Fruit fly (Drosophila melanogaster) whole organism, embryonic: Measurements from ENCODE around the gene CG5861.

Experiments
- Atf6 ChIP-seq: fragments of 200-800 bp; sonication (Bioruptor generic); IDR thresholded peaks from 2 replicates; pipeline ENCODE4 v1.3.6; 2022; ENCODE audit warnings: missing biosample characterization, missing genetic modification characterization
- CG10209 ChIP-seq: fragments of 200-800 bp; sonication (Bioruptor generic); optimal IDR thresholded peaks from 3 replicates; lab custom pipeline; 2017; ENCODE audit warnings: missing biosample characterization, mild to moderate bottlenecking, missing genetic modification characterization, missing genetic modification reagents
- CG11093 ChIP-seq: fragments of 200-800 bp; sonication (Bioruptor generic); IDR thresholded peaks from 3 replicates; pipeline ENCODE4 v1.3.6; 2022; ENCODE audit warnings: missing biosample characterization, missing genetic modification characterization
- CG11696 ChIP-seq: fragments of 200-800 bp; sonication (Bioruptor generic); IDR thresholded peaks from 2 replicates; pipeline ENCODE4 v1.3.6; 2022; ENCODE audit warnings: missing biosample characterization, missing genetic modification characterization
- CG12104 ChIP-seq: fragments of 200-800 bp; sonication (Bioruptor generic); optimal IDR thresholded peaks from 3 replicates; lab custom pipeline; 2016; ENCODE audit warnings: missing biosample characterization, missing genetic modification characterization
- CG12391 ChIP-seq: fragments of 200-800 bp; sonication (Bioruptor generic); optimal IDR thresholded peaks from 3 replicates; lab custom pipeline; 2018; ENCODE audit warnings: missing biosample characterization, mild to moderate bottlenecking, missing genetic modification characterization, moderate library complexity
- CG13123 ChIP-seq: fragments of 200-800 bp; sonication (Bioruptor generic); optimal IDR thresholded peaks from 2 replicates; lab custom pipeline; 2016; ENCODE audit warnings: missing biosample characterization, missing genetic modification characterization
- CG17912 ChIP-seq: fragments of 200-800 bp; sonication (Bioruptor generic); optimal IDR thresholded peaks from 2 replicates; lab custom pipeline; 2018; ENCODE audit warnings: missing biosample characterization, mild to moderate bottlenecking, missing genetic modification characterization
- CG2120 ChIP-seq: fragments of 200-800 bp; sonication (Bioruptor generic); optimal IDR thresholded peaks from 3 replicates; lab custom pipeline; 2016; ENCODE audit warnings: missing biosample characterization, missing genetic modification characterization
- CG2678 ChIP-seq: fragments of 200-800 bp; sonication (Bioruptor generic); optimal IDR thresholded peaks from 3 replicates; lab custom pipeline; 2019; ENCODE audit warnings: missing biosample characterization, mild to moderate bottlenecking, missing genetic modification characterization, moderate library complexity
- CG2889 ChIP-seq: fragments of 200-800 bp; sonication (Bioruptor generic); IDR thresholded peaks from 3 replicates; pipeline ENCODE4 v1.3.6; 2022; ENCODE audit warnings: missing biosample characterization, missing genetic modification characterization
- CG4328 ChIP-seq: fragments of 200-800 bp; sonication (Bioruptor generic); optimal IDR thresholded peaks from 3 replicates; lab custom pipeline; 2017; ENCODE audit warnings: missing biosample characterization, missing genetic modification reagents, missing genetic modification characterization
- CG43689 ChIP-seq: fragments of 200-800 bp; sonication (Bioruptor generic); IDR thresholded peaks from 2 replicates; pipeline ENCODE4 v1.3.6; 2022; ENCODE audit warnings: missing biosample characterization, missing genetic modification characterization
- CG5953 ChIP-seq: fragments of 200-800 bp; sonication (Bioruptor generic); IDR thresholded peaks from 2 replicates; pipeline ENCODE4 v1.3.6; 2022; ENCODE audit warnings: missing biosample characterization, missing genetic modification characterization
- CG6175 ChIP-seq: fragments of 200-800 bp; sonication (Bioruptor generic); IDR thresholded peaks from 3 replicates; pipeline ENCODE4 v1.3.6; 2022; ENCODE audit warnings: missing biosample characterization, missing genetic modification characterization
- CG6272 ChIP-seq: fragments of 200-800 bp; sonication (Bioruptor generic); IDR thresholded peaks from 2 replicates; pipeline ENCODE4 v1.3.6; 2022; ENCODE audit warnings: missing biosample characterization, missing genetic modification characterization
- CG7839 ChIP-seq: fragments of 200-800 bp; sonication (Bioruptor generic); optimal IDR thresholded peaks from 3 replicates; lab custom pipeline; 2018; ENCODE audit warnings: missing biosample characterization, mild to moderate bottlenecking, missing genetic modification characterization, moderate library complexity
- CG7928 ChIP-seq: fragments of 200-800 bp; sonication (Bioruptor generic); optimal IDR thresholded peaks from 2 replicates; lab custom pipeline; 2017; ENCODE audit warnings: missing biosample characterization, mild to moderate bottlenecking, missing genetic modification characterization
- CG8478 ChIP-seq: fragments of >200 bp; optimal IDR thresholded peaks from 2 replicates; lab custom pipeline; 2018
- CG8924 ChIP-seq: fragments of 200-800 bp; optimal IDR thresholded peaks from 3 replicates; lab custom pipeline; 2019; ENCODE audit warnings: missing biosample characterization, mild to moderate bottlenecking, missing genetic modification characterization, moderate library complexity
- CG9727 ChIP-seq: fragments of 200-800 bp; sonication (Bioruptor generic); optimal IDR thresholded peaks from 3 replicates; lab custom pipeline; 2017; ENCODE audit warnings: missing biosample characterization, mild to moderate bottlenecking, missing genetic modification characterization
- CG9797 ChIP-seq: fragments of 200-800 bp; sonication (Bioruptor generic); optimal IDR thresholded peaks from 3 replicates; lab custom pipeline; 2018; ENCODE audit warnings: missing biosample characterization, mild to moderate bottlenecking, missing genetic modification characterization
- D ChIP-seq, 2 experiments: fragments of 200-800 bp in 1 of 2; fragments of >200 bp in 1 of 2; sonication (Bioruptor generic) in 1 of 2; optimal IDR thresholded peaks; 2 replicates in 1 of 2; 3 replicates in 1 of 2; lab custom pipeline; 2017; ENCODE audit warnings: mild to moderate bottlenecking in 1 of 2, missing biosample characterization in 1 of 2, missing genetic modification characterization in 1 of 2, missing genetic modification reagents in 1 of 2
- Drgx ChIP-seq: fragments of 200-800 bp; sonication (Bioruptor generic); IDR thresholded peaks from 2 replicates; pipeline ENCODE4 v1.3.6; 2022; ENCODE audit warnings: missing biosample characterization, missing genetic modification characterization
- ERR ChIP-seq: fragments of 200-800 bp; sonication (Bioruptor generic); optimal IDR thresholded peaks from 2 replicates; lab custom pipeline; 2016; ENCODE audit warnings: missing biosample characterization, missing genetic modification characterization
- Ets97D ChIP-seq: fragments of 200-800 bp; sonication (Bioruptor generic); optimal IDR thresholded peaks from 3 replicates; lab custom pipeline; 2016; ENCODE audit warnings: missing biosample characterization, missing genetic modification characterization
- H2.0 ChIP-seq: fragments of 200-800 bp; sonication (Bioruptor generic); IDR thresholded peaks from 2 replicates; pipeline ENCODE4 v1.3.6; 2022; ENCODE audit warnings: missing biosample characterization, missing genetic modification characterization
- Hr78 ChIP-seq, 2 experiments: fragments of 200-800 bp in 1 of 2; fragments of >200 bp in 1 of 2; sonication (Bioruptor generic) in 1 of 2; optimal IDR thresholded peaks; 2 replicates each; lab custom pipeline; 2017 to 2019; ENCODE audit warnings: missing biosample characterization in 2 of 2, missing genetic modification characterization in 2 of 2, mild to moderate bottlenecking in 1 of 2, moderate library complexity in 1 of 2
- Jarid2 ChIP-seq: fragments of 200-800 bp; sonication (Bioruptor generic); optimal IDR thresholded peaks from 3 replicates; lab custom pipeline; 2017; ENCODE audit warnings: mild to moderate bottlenecking, missing biosample characterization, missing genetic modification reagents, missing genetic modification characterization
- Mad ChIP-seq: fragments of 200-800 bp; sonication (Bioruptor generic); optimal IDR thresholded peaks from 2 replicates; lab custom pipeline; 2016; ENCODE audit warnings: missing biosample characterization, missing genetic modification characterization
- Mes4 ChIP-seq: fragments of 200-800 bp; sonication (Bioruptor generic); optimal IDR thresholded peaks from 2 replicates; lab custom pipeline; 2016; ENCODE audit warnings: missing biosample characterization, missing genetic modification characterization
- Myb ChIP-seq: fragments of 200-800 bp; sonication (Bioruptor generic); optimal IDR thresholded peaks from 2 replicates; lab custom pipeline; 2016; ENCODE audit warnings: missing biosample characterization, missing genetic modification characterization
- Ravus ChIP-seq: fragments of 200-800 bp; sonication (Bioruptor generic); IDR thresholded peaks from 2 replicates; pipeline ENCODE4 v1.3.6; 2022; ENCODE audit warnings: missing biosample characterization, missing genetic modification characterization
- Six4 ChIP-seq: fragments of 200-800 bp; sonication (Bioruptor generic); optimal IDR thresholded peaks from 2 replicates; lab custom pipeline; 2016; ENCODE audit warnings: missing biosample characterization, missing genetic modification characterization
- abd-A ChIP-seq: fragments of 200-800 bp; sonication (Bioruptor generic); optimal IDR thresholded peaks from 3 replicates; lab custom pipeline; 2019; ENCODE audit warnings: missing biosample characterization, mild to moderate bottlenecking, missing genetic modification characterization, moderate library complexity
- al ChIP-seq: fragments of 200-800 bp; sonication (Bioruptor generic); IDR thresholded peaks from 2 replicates; pipeline ENCODE4 v1.3.6; 2022; ENCODE audit warnings: missing biosample characterization, missing genetic modification characterization
- ato ChIP-seq: fragments of 200-800 bp; sonication (Bioruptor generic); IDR thresholded peaks from 2 replicates; pipeline ENCODE4 v1.3.6; 2022; ENCODE audit warnings: missing biosample characterization, missing genetic modification characterization; ENCODE audit not compliant: partially characterized antibody
- corto ChIP-seq: fragments of 200-800 bp; sonication (Bioruptor generic); optimal IDR thresholded peaks from 2 replicates; lab custom pipeline; 2016; ENCODE audit warnings: missing biosample characterization, mild to moderate bottlenecking, missing genetic modification characterization, moderate library complexity
- dmrt99B ChIP-seq: fragments of 200-800 bp; sonication (Bioruptor generic); optimal IDR thresholded peaks from 2 replicates; lab custom pipeline; 2018; ENCODE audit warnings: missing biosample characterization, mild to moderate bottlenecking, missing genetic modification characterization, moderate library complexity
- esg ChIP-seq: fragments of 200-800 bp; sonication (Bioruptor generic); conservative IDR thresholded peaks from 2 replicates; pipeline ENCODE4 v1.3.6; 2022; ENCODE audit warnings: missing biosample characterization, missing genetic modification characterization
- fd3F ChIP-seq: fragments of 200-800 bp; sonication (Bioruptor generic); optimal IDR thresholded peaks from 2 replicates; lab custom pipeline; 2018; ENCODE audit warnings: missing biosample characterization, mild to moderate bottlenecking, missing genetic modification characterization, moderate library complexity
- lab ChIP-seq: fragments of 200-800 bp; sonication (Bioruptor generic); optimal IDR thresholded peaks from 3 replicates; lab custom pipeline; 2017; ENCODE audit warnings: missing biosample characterization, missing genetic modification characterization, mild to moderate bottlenecking, moderate library complexity, missing genetic modification reagents
- mam ChIP-seq: fragments of 200-800 bp; sonication (Bioruptor generic); optimal IDR thresholded peaks from 3 replicates; lab custom pipeline; 2016; ENCODE audit warnings: missing biosample characterization, missing genetic modification characterization
- nerfin-1 ChIP-seq: fragments of 200-800 bp; sonication (Bioruptor generic); optimal IDR thresholded peaks from 3 replicates; lab custom pipeline; 2019; ENCODE audit warnings: missing biosample characterization, mild to moderate bottlenecking, missing genetic modification characterization, moderate library complexity
- ranshi ChIP-seq: fragments of 200-800 bp; sonication (Bioruptor generic); IDR thresholded peaks from 2 replicates; pipeline ENCODE4 v1.3.6; 2022; ENCODE audit warnings: missing biosample characterization, missing genetic modification characterization
- ro ChIP-seq: fragments of 200-800 bp; sonication (Bioruptor generic); IDR thresholded peaks from 2 replicates; pipeline ENCODE4 v1.3.6; 2022; ENCODE audit warnings: missing biosample characterization, missing genetic modification characterization
- scrt ChIP-seq: fragments of 200-800 bp; sonication (Bioruptor generic); optimal IDR thresholded peaks from 2 replicates; lab custom pipeline; 2018; ENCODE audit warnings: missing biosample characterization, mild to moderate bottlenecking, missing genetic modification characterization, moderate library complexity
- sug ChIP-seq: fragments of 200-800 bp; optimal IDR thresholded peaks from 2 replicates; lab custom pipeline; 2019; ENCODE audit warnings: missing biosample characterization, mild to moderate bottlenecking, missing genetic modification characterization, moderate library complexity
- tio ChIP-seq: fragments of 200-800 bp; sonication (Bioruptor generic); optimal IDR thresholded peaks from 2 replicates; lab custom pipeline; 2017; ENCODE audit warnings: missing biosample characterization, missing genetic modification characterization, inconsistent platforms

The CG5861 gene

dm6 chr2L:16279774-16280252 lies 27.3 kb downstream of the CG5861 start:
- TF ChIP-seq Hr78 (GFP tag; optimal IDR thresholded peaks at IDR 0.05; lab: Kevin White, UChicago) (peak in 1 of 2 experiments; percentile 87), D (optimal IDR thresholded peaks at IDR 0.05; lab: Kevin White, UChicago) (no peak), D (GFP tag; optimal IDR thresholded peaks at IDR 0.05; lab: Kevin White, UChicago) (peak; percentile 90), CG2120 (GFP tag; lab: Kevin White, UChicago) (peak; percentile 65), CG2678 (tag; lab: Kevin White, UChicago) (peak; percentile 95), scrt (peak; percentile 74), Myb (GFP tag; lab: Kevin White, UChicago) (peak; percentile 46), CG2889 (GFP tag; lab: Robert Waterston, UW) (no peak), CG8924 (tag; lab: Kevin White, UChicago) (peak; percentile 96), CG9797 (peak; percentile 10), Mad (GFP tag; lab: Kevin White, UChicago) (peak; percentile 84), CG11093 (GFP tag; lab: Robert Waterston, UW) (peak; percentile 79), Drgx (GFP tag; lab: Robert Waterston, UW) (peak; percentile 90), CG9727 (GFP tag; lab: Kevin White, UChicago) (peak; percentile 88), lab (GFP tag; lab: Kevin White, UChicago) (peak; percentile 84), CG8478 (no peak), CG12104 (GFP tag; lab: Kevin White, UChicago) (peak; percentile 86), CG11696 (GFP tag; lab: Robert Waterston, UW) (no peak), ato (GFP tag; lab: Robert Waterston, UW) (no peak), Ravus (GFP tag; lab: Robert Waterston, UW) (no peak), CG12391 (tag; lab: Kevin White, UChicago) (peak; percentile 96), H2.0 (GFP tag; lab: Robert Waterston, UW) (peak; percentile 71), esg (GFP tag; lab: Robert Waterston, UW) (peak; percentile 85), CG6272 (peak; percentile 58; the same call in 1 of the 2 replicates), nerfin-1 (tag; lab: Kevin White, UChicago) (peak; percentile 89), Atf6 (GFP tag; lab: Robert Waterston, UW) (peak; percentile 66), tio (GFP tag; lab: Kevin White, UChicago) (peak; percentile 91), ro (GFP tag; lab: Robert Waterston, UW) (peak; percentile 28; the same call in 1 of the 2 replicates), abd-A (tag; lab: Kevin White, UChicago) (peak; percentile 21), Ets97D (peak; percentile 68), ranshi (peak; percentile 69), Mes4 (GFP tag; lab: Kevin White, UChicago) (peak; percentile 81), CG7928 (peak; percentile 36), CG5953 (GFP tag; lab: Robert Waterston, UW) (0 out of 2 replicates have a peak, but pooled peaks have one; percentile 3), CG6175 (GFP tag; lab: Robert Waterston, UW) (no peak), CG10209 (GFP tag; lab: Kevin White, UChicago) (peak; percentile 93), ERR (GFP tag; lab: Kevin White, UChicago) (peak; percentile 57), mam (GFP tag; lab: Kevin White, UChicago) (peak; percentile 80), corto (no peak), CG17912 (peak; percentile 25), sug (tag; lab: Kevin White, UChicago) (peak; percentile 68), CG43689 (GFP tag; lab: Robert Waterston, UW) (0 out of 2 replicates have a peak, but pooled peaks have one; percentile 10), dmrt99B (peak; percentile 98), Six4 (GFP tag; lab: Kevin White, UChicago) (peak; percentile 92), fd3F (GFP tag; lab: Kevin White, UChicago) (peak; percentile 85), CG7839 (tag; lab: Kevin White, UChicago) (peak; percentile 94), CG13123 (GFP tag; lab: Kevin White, UChicago) (peak; percentile 79), al (GFP tag; lab: Robert Waterston, UW) (no peak), Jarid2 (GFP tag; lab: Kevin White, UChicago) (peak; percentile 73), CG4328 (GFP tag; lab: Kevin White, UChicago) (peak; percentile 77)
